Worm (Caenorhabditis elegans) whole organism, late embryonic: ENCODE data around the gene irld-50.

Experiments used
- C08G9.2 ChIP-seq: sonication (generic microtip); optimal IDR thresholded peaks from 2 replicates; lab custom pipeline; 2016; ENCODE audit warnings: mild to moderate bottlenecking, missing genetic modification characterization, moderate library complexity, missing compliant biosample characterization
- C38D4.7 ChIP-seq: fragments of 200-800 bp; sonication (Bioruptor generic); optimal IDR thresholded peaks from 2 replicates; lab custom pipeline; 2018; ENCODE audit warnings: mild to moderate bottlenecking, missing genetic modification characterization, moderate library complexity, missing compliant biosample characterization
- F13H6.1 ChIP-seq: sonication (generic microtip); optimal IDR thresholded peaks from 2 replicates; lab custom pipeline; 2016; ENCODE audit warnings: missing genetic modification characterization, missing compliant biosample characterization
- K09A11.1 ChIP-seq: sonication (generic microtip); optimal IDR thresholded peaks from 2 replicates; lab custom pipeline; 2017; ENCODE audit warnings: antibody characterized with exemption, mild to moderate bottlenecking, missing genetic modification characterization, missing compliant biosample characterization; ENCODE audit not compliant: insufficient read depth
- ama-1 ChIP-seq: fragments of 150-350 bp; optimal IDR thresholded peaks from 2 replicates; lab custom pipeline; 2014
- ceh-2 ChIP-seq: sonication (generic microtip); optimal IDR thresholded peaks from 2 replicates; lab custom pipeline; 2016; ENCODE audit warnings: missing genotype, missing genetic modification characterization, missing compliant biosample characterization
- ceh-22 ChIP-seq: sonication (generic microtip); optimal IDR thresholded peaks from 2 replicates; lab custom pipeline; 2017; ENCODE audit warnings: missing biosample characterization, missing genetic modification characterization
- ceh-24 ChIP-seq: sonication (generic microtip); optimal IDR thresholded peaks from 2 replicates; lab custom pipeline; 2016; ENCODE audit warnings: mild to moderate bottlenecking, missing genetic modification characterization, missing compliant biosample characterization
- ceh-45 ChIP-seq: fragments of 200-800 bp; sonication (Bioruptor generic); IDR thresholded peaks from 2 replicates; pipeline ENCODE4 v1.3.6; 2022; ENCODE audit warnings: missing genetic modification reagents, missing genetic modification characterization, missing compliant biosample characterization
- ceh-48 ChIP-seq: sonication (generic microtip); optimal IDR thresholded peaks from 2 replicates; lab custom pipeline; 2016; ENCODE audit warnings: missing genetic modification characterization, inconsistent platforms, missing compliant biosample characterization
- ceh-6 ChIP-seq: fragments of 200-800 bp; sonication (Bioruptor generic); optimal IDR thresholded peaks from 2 replicates; lab custom pipeline; 2018; ENCODE audit warnings: mild to moderate bottlenecking, missing genetic modification characterization, missing compliant biosample characterization
- dve-1 ChIP-seq: sonication (generic microtip); optimal IDR thresholded peaks from 2 replicates; lab custom pipeline; 2017; ENCODE audit warnings: antibody characterized with exemption, mild to moderate bottlenecking, missing genetic modification characterization, missing compliant biosample characterization
- eyg-1 ChIP-seq: sonication (generic microtip); optimal IDR thresholded peaks from 2 replicates; lab custom pipeline; 2016; ENCODE audit warnings: missing genotype, missing genetic modification characterization, missing compliant biosample characterization
- fax-1 ChIP-seq: sonication (generic microtip); optimal IDR thresholded peaks from 2 replicates; lab custom pipeline; 2016; ENCODE audit warnings: missing genotype, missing genetic modification characterization, missing compliant biosample characterization
- hlh-13 ChIP-seq: fragments of 200-800 bp; sonication (Bioruptor generic); optimal IDR thresholded peaks from 2 replicates; lab custom pipeline; 2018; ENCODE audit warnings: mild to moderate bottlenecking, missing genetic modification characterization, missing compliant biosample characterization
- hlh-30 ChIP-seq: sonication (generic microtip); optimal IDR thresholded peaks from 2 replicates; lab custom pipeline; 2017; ENCODE audit warnings: antibody characterized with exemption, missing genetic modification characterization, missing compliant biosample characterization; ENCODE audit not compliant: insufficient read depth
- lim-6 ChIP-seq: sonication (generic microtip); optimal IDR thresholded peaks from 2 replicates; lab custom pipeline; 2016; ENCODE audit warnings: missing genetic modification characterization, missing compliant biosample characterization
- madf-2 ChIP-seq: sonication (generic microtip); optimal IDR thresholded peaks from 2 replicates; lab custom pipeline; 2017; ENCODE audit warnings: missing genetic modification characterization, missing compliant biosample characterization
- mec-3 ChIP-seq: sonication (generic microtip); optimal IDR thresholded peaks from 2 replicates; lab custom pipeline; 2016; ENCODE audit warnings: borderline replicate concordance, missing genetic modification characterization, missing compliant biosample characterization
- npax-4 ChIP-seq: sonication (generic microtip); optimal IDR thresholded peaks from 2 replicates; lab custom pipeline; 2016; ENCODE audit warnings: missing genetic modification characterization, missing compliant biosample characterization
- odd-2 ChIP-seq: sonication (generic microtip); optimal IDR thresholded peaks from 2 replicates; lab custom pipeline; 2017; ENCODE audit warnings: antibody characterized with exemption, mild to moderate bottlenecking, missing genetic modification characterization, missing compliant biosample characterization
- pag-3 ChIP-seq: sonication (generic microtip); optimal IDR thresholded peaks from 2 replicates; lab custom pipeline; 2016; ENCODE audit warnings: missing compliant biosample characterization, missing genetic modification characterization, borderline replicate concordance
- pat-9 ChIP-seq: fragments of 200-800 bp; sonication (Bioruptor generic); optimal IDR thresholded peaks from 2 replicates; lab custom pipeline; 2018; ENCODE audit warnings: mild to moderate bottlenecking, missing genetic modification characterization, moderate library complexity, missing compliant biosample characterization
- pha-4 ChIP-seq: fragments of 150-350 bp; optimal IDR thresholded peaks from 2 replicates; lab custom pipeline; 2018; ENCODE audit warnings: missing biosample characterization, missing genetic modification reagents, missing genetic modification characterization
- ref-2 ChIP-seq: sonication (generic microtip); optimal IDR thresholded peaks from 2 replicates; lab custom pipeline; 2016; ENCODE audit warnings: missing genetic modification characterization, missing compliant biosample characterization
- rnt-1 ChIP-seq: sonication (generic microtip); optimal IDR thresholded peaks from 2 replicates; lab custom pipeline; 2016; ENCODE audit warnings: missing genetic modification characterization, missing compliant biosample characterization
- sdc-2 ChIP-seq: sonication (generic microtip); optimal IDR thresholded peaks from 2 replicates; lab custom pipeline; 2016; ENCODE audit warnings: missing genotype, missing genetic modification characterization, missing compliant biosample characterization
- sox-2 ChIP-seq: fragments of 200-800 bp; sonication (Bioruptor generic); IDR thresholded peaks from 2 replicates; pipeline ENCODE4 v1.3.6; 2022; ENCODE audit warnings: missing genetic modification reagents, missing genetic modification characterization, missing compliant biosample characterization
- ttx-3 ChIP-seq: sonication (generic microtip); optimal IDR thresholded peaks from 2 replicates; lab custom pipeline; 2016; ENCODE audit warnings: missing genetic modification reagents, missing genetic modification characterization, missing compliant biosample characterization
- zip-5 ChIP-seq: sonication (generic microtip); optimal IDR thresholded peaks from 2 replicates; lab custom pipeline; 2016; ENCODE audit warnings: missing genetic modification characterization, missing compliant biosample characterization
- ztf-16 ChIP-seq: sonication (generic microtip); optimal IDR thresholded peaks from 2 replicates; lab custom pipeline; 2017; ENCODE audit warnings: missing genetic modification characterization, missing compliant biosample characterization

irld-50 gene

DNA sequence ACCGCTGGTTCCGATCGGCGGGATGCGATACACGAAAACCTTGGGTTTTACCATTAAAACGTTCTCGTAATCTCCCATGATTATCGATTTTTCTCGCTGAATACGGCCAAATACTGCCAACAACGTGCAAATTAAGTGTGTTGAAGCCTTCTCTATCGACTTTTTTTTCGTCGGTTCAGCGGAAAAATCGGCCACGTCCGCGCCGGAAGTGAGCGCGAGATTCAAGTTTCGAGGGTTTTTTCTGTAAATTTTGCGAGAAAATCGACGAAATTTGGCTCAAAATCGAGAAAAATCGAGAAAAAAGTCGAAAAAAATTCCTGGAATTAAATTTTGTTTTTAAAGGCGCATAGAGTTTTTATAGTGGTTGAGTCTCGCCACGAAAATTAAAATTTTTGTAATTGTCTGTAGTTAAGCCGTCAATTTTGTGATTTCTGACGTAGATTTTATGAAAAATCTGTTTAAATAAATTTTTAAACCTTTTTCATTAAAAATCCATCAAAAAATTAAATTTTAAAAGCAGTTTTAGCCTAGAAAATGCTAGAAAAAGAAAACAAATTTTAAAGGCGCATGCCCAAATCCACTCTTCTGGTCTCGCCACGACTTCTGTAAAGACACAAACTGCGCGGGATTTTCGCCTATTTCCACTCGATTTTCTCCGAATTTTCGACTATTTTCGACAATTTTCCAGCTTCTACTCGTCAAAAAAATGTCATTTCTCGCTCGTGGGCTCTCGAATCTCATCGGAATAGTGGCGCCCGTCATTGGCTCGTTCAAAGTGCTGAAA, 24.6 kb downstream of the irld-50 start, which contains the start of the genes ncap-1 and Y110A2AR.1:
Gene ncap-1, minus strand, starts transcription at position 241 of the 784 bp plus-strand sequence.
Gene Y110A2AR.1, plus strand, starts transcription at position 637 of the 784 bp plus-strand sequence.
- TF ChIP-seq ceh-22 (tag; lab: Kevin White, UChicago), result no peak
- peak; percentile 38 for TF ChIP-seq ceh-48 (tag; lab: Kevin White, UChicago)
- peak; percentile 11 for TF ChIP-seq C08G9.2 (tag; lab: Kevin White, UChicago)

DNA sequence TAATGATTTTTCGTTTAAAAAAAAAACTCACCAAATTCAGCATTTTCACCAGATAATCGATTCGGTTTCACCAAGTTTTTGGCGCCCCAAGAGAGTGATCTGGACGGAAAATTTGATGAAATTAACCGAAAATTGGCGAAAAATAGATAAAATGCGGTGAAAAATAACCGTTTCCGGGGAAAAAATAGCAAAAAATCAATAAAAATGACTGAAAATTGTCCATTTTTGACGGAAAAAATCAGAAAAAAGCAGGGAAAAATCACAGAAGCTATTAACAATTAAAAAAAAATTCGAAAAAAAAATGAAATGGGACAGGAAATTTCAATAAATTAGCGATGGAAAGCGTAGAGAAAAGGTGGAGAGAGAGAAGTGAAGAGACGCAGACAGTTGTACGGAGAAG, 30.4 kb downstream of the irld-50 start, which contains the start of gene ubc-15:
Gene ubc-15, minus strand, starts transcription at position 101 of the 400 bp plus-strand sequence.
- TF ChIP-seq F13H6.1, result no peak
- TF ChIP-seq ceh-24 (tag; lab: Kevin White, UChicago), result no peak
- no peak for TF ChIP-seq hlh-30 (tag; lab: Kevin White, UChicago)
- TF ChIP-seq ceh-6 (GFP tag; lab: Kevin White, UChicago), result no peak
- no peak for TF ChIP-seq sox-2 (GFP tag; lab: Robert Waterston, UW)
- TF ChIP-seq ceh-22 (tag; lab: Kevin White, UChicago), result no peak

DNA sequence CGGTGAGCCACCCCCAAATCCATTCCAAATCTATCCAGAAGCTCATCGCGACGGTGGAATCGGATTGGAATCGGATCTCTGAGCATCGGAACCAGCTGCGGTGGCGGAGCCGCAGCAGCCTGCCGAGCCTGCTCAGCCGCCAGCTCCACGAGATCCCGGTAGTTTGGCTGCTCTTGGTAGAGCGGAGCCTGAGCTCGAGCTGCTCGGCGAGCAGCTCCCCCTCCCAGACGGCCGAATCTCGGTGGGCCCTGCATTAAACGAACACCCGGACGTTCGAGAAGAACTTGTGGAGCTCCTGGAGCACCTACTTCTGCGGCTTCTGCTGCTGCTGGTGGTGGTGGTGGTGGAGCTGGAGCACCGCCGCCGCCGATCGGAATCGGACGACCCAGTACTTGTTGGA, 40.1 kb downstream of the irld-50 start:
- TF ChIP-seq pag-3 (tag; lab: Kevin White, UChicago) (no peak), K09A11.1 (no peak), pat-9 (tag; lab: Kevin White, UChicago) (no peak), odd-2 (tag; lab: Kevin White, UChicago) (no peak), zip-5 (tag; lab: Kevin White, UChicago) (no peak), C38D4.7 (GFP tag; lab: Kevin White, UChicago) (no peak), ref-2 (no peak)

DNA sequence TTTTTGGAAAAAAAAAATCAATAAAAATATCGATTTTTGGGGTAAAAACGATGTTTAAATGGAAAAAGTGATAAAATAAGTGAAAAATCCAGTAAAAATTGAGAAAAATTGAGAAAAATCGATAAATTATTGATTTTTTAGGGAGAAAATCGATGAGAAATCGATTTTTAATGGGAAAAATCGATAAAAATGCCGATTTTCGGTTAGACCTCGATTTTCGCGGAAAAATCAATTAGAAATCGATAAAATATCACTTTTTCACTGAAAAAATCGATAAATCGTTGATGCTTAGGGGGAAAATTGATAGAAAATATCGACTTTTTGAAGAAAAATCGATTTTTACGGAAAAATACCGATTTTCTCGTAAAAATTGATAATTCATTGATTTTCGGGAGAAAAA, 42.7 kb downstream of the irld-50 start:
- TF ChIP-seq madf-2 (tag; lab: Kevin White, UChicago) (no peak), ceh-48 (tag; lab: Kevin White, UChicago) (peak; percentile 59)

DNA sequence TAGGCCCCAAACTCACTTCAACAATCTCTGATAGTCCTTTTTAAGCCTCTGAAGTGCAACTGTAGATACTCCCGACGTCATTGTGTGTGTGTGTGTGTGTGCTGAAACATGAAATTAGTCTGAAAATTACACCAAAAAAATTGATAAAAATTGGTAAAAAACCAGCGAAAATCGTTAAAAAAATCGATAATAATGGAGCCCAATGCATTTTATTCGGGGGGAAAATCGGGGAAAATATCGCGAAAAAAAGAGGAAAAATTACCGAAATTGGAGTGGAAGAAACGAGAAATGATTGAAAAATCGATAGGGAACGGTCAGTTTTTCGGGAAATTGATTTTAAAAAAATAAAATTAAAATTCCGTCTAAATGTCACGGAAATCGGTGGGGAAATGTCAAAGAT, 43.6 kb downstream of the irld-50 start, which contains the start of gene ubc-26:
Gene ubc-26, minus strand, starts transcription at position 101 of the 400 bp plus-strand sequence.
- TF ChIP-seq sdc-2 (tag; lab: Kevin White, UChicago), result no peak
- TF ChIP-seq eyg-1 (tag; lab: Kevin White, UChicago), result no peak
- TF ChIP-seq pha-4 (tag; lab: Kevin White, UChicago), result no peak
- TF ChIP-seq ceh-6 (GFP tag; lab: Kevin White, UChicago), result no peak
- no peak for TF ChIP-seq C38D4.7 (GFP tag; lab: Kevin White, UChicago)
- TF ChIP-seq ama-1 (lab: Kevin White, UChicago), result no peak
- TF ChIP-seq mec-3 (tag; lab: Kevin White, UChicago), result no peak
- TF ChIP-seq rnt-1 (tag; lab: Kevin White, UChicago), result no peak
- TF ChIP-seq ceh-2, result no peak
- no peak for TF ChIP-seq lim-6 (tag; lab: Kevin White, UChicago)
- no peak for TF ChIP-seq ttx-3 (tag; lab: Kevin White, UChicago)
- no peak for TF ChIP-seq npax-4 (tag; lab: Kevin White, UChicago)
- TF ChIP-seq fax-1 (tag; lab: Kevin White, UChicago), result no peak
- TF ChIP-seq K09A11.1, result no peak
- TF ChIP-seq hlh-13 (GFP tag; lab: Kevin White, UChicago), result no peak
- TF ChIP-seq ztf-16 (tag; lab: Kevin White, UChicago), result no peak
- TF ChIP-seq pat-9 (tag; lab: Kevin White, UChicago), result no peak
- no peak for TF ChIP-seq ceh-45 (GFP tag; lab: Robert Waterston, UW)
- TF ChIP-seq dve-1, result no peak
